Fruit fly (Drosophila melanogaster) whole organism, pupa: ENCODE measurements around the gene CG33648.

Experiments used
- CG15710 ChIP-seq: fragments of 200-800 bp; sonication (Bioruptor generic); optimal IDR thresholded peaks from 2 replicates; lab custom pipeline; 2018; ENCODE audit warnings: missing biosample characterization, mild to moderate bottlenecking, missing genetic modification characterization, moderate library complexity
- CG17806 ChIP-seq: fragments of 200-800 bp; sonication (Bioruptor generic); optimal IDR thresholded peaks from 2 replicates; lab custom pipeline; 2018; ENCODE audit warnings: missing biosample characterization, mild to moderate bottlenecking, missing genetic modification characterization, moderate library complexity
- CG34367 ChIP-seq: fragments of 200-800 bp; sonication (Bioruptor generic); optimal IDR thresholded peaks from 2 replicates; lab custom pipeline; 2018; ENCODE audit warnings: missing biosample characterization, mild to moderate bottlenecking, missing genetic modification characterization
- CG8301 ChIP-seq: fragments of 200-800 bp; sonication (Bioruptor generic); optimal IDR thresholded peaks from 2 replicates; lab custom pipeline; 2018; ENCODE audit warnings: missing biosample characterization, mild to moderate bottlenecking, missing genetic modification characterization
- CG9948 ChIP-seq: fragments of 200-800 bp; sonication (Bioruptor generic); optimal IDR thresholded peaks from 2 replicates; lab custom pipeline; 2018; ENCODE audit warnings: missing biosample characterization, mild to moderate bottlenecking, missing genetic modification characterization, moderate library complexity
- Pif1A ChIP-seq: fragments of 200-800 bp; sonication (Bioruptor generic); optimal IDR thresholded peaks from 3 replicates; lab custom pipeline; 2016; ENCODE audit warnings: missing biosample characterization, missing genetic modification characterization
- Snoo ChIP-seq: fragments of 200-800 bp; sonication (Bioruptor generic); optimal IDR thresholded peaks from 3 replicates; lab custom pipeline; 2017; ENCODE audit warnings: missing biosample characterization, mild to moderate bottlenecking, missing genetic modification characterization, inconsistent platforms
- fd96Ca ChIP-seq: fragments of 200-800 bp; sonication (Bioruptor generic); IDR thresholded peaks from 3 replicates; pipeline ENCODE4 v1.3.6; 2022; ENCODE audit warnings: missing biosample characterization, missing genetic modification characterization
- gl ChIP-seq: fragments of 200-800 bp; sonication (Bioruptor generic); optimal IDR thresholded peaks from 2 replicates; lab custom pipeline; 2018; ENCODE audit warnings: missing biosample characterization, mild to moderate bottlenecking, missing genetic modification characterization

DNA sequence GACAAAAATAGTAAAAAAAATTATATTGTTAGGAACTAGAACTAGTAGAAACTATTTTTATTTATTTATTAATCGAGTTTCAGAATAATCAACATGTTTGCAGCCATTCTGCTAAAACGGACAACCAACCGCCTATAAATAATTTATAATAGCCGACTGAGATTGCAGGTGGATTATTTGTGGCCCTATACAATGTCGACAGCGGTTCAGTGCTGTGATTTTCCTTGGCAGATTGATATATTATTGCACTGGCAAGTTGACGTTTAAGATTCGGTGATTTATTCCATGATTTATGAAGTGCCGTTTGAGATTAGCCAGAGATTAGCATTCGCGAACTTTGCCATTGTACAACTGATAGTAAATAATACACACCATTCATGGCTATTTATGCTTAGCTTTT is 27.2 kb upstream of the CG33648 start:
- TF ChIP-seq fd96Ca (GFP tag; lab: Robert Waterston, UW) (no peak), CG34367 (no peak), CG17806 (no peak), Snoo (tag; lab: Kevin White, UChicago) (no peak), CG9948 (tag; lab: Kevin White, UChicago) (no peak), CG15710 (tag; lab: Kevin White, UChicago) (no peak), gl (tag; lab: Kevin White, UChicago) (no peak), Pif1A (GFP tag; lab: Kevin White, UChicago) (no peak), CG8301 (tag; lab: Kevin White, UChicago) (no peak)
